Worm (Caenorhabditis elegans): ENCODE data around the gene egl-3.

egl-3 gene

DNA sequence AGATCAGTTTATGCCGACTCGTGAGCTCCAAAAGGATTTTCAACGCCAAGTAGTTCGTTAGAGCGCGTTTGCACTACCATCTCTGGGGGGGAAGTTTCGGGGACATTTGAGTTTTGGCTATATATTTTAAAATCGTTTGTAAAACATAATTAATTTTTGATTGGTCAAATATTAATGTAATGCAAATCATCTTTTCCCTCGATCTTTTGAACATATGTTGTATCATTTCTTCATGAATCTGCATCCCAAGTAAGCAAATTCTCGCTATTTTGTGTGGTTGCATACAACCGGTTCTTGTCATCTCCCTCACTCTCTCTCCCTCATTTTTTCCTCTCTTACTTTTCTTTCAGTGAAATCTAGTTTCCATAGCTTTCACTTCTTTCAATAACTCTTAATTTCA lies 4.6 kb upstream of the egl-3 start (continued):
- TF ChIP-seq snpc-4 (tag; optimal IDR thresholded peaks at IDR 0.05), result peak; percentile 54
- no peak for TF ChIP-seq C34B4.2 (tag; optimal IDR thresholded peaks at IDR 0.05)
- peak; percentile 52 for TF ChIP-seq C04F5.9 (tag; optimal IDR thresholded peaks at IDR 0.05)
- peak; percentile 50 to 76 for TF ChIP-seq lin-35 (GFP tag; optimal IDR thresholded peaks at IDR 0.05)
- no peak for TF ChIP-seq ztf-4 (tag; optimal IDR thresholded peaks at IDR 0.05)
- TF ChIP-seq nhr-12 (tag; optimal IDR thresholded peaks at IDR 0.05), result no peak
- TF ChIP-seq unc-130 (tag; optimal IDR thresholded peaks at IDR 0.05), result peak; percentile 39
- TF ChIP-seq lin-15B (tag; optimal IDR thresholded peaks at IDR 0.05), result peak; percentile 41
- TF ChIP-seq rnt-1 (tag; optimal IDR thresholded peaks at IDR 0.05), result peak; percentile 29
- peak; percentile 37 for TF ChIP-seq mep-1 (tag; optimal IDR thresholded peaks at IDR 0.05)
- TF ChIP-seq dpl-1 (GFP tag; optimal IDR thresholded peaks at IDR 0.05), result peak; percentile 32 to 56 (median 39)
- peak; percentile 84 for TF ChIP-seq nhr-71 (tag; optimal IDR thresholded peaks at IDR 0.05)
- peak; percentile 15 for TF ChIP-seq sup-37 (GFP tag; optimal IDR thresholded peaks at IDR 0.05)
- TF ChIP-seq ceh-63 (GFP tag; optimal IDR thresholded peaks at IDR 0.05), result peak; percentile 78
- TF ChIP-seq lin-13 (GFP tag; optimal IDR thresholded peaks at IDR 0.05), result peak; percentile 40
- TF ChIP-seq hpl-2 (GFP tag; optimal IDR thresholded peaks at IDR 0.05), result no peak
- TF ChIP-seq ceh-88 (GFP tag; IDR thresholded peaks at IDR 0.05), result peak; percentile 59
- no peak for TF ChIP-seq aly-2 (tag; optimal IDR thresholded peaks at IDR 0.05)
- peak; percentile 79 for TF ChIP-seq xbp-1 (tag; optimal IDR thresholded peaks at IDR 0.05)
- TF ChIP-seq nhr-237 (tag; optimal IDR thresholded peaks at IDR 0.05), result peak; percentile 23
- peak; percentile 85 for TF ChIP-seq lin-14 (GFP tag; optimal IDR thresholded peaks at IDR 0.05)
- peak; percentile 91 for TF ChIP-seq grh-1 (GFP tag; IDR thresholded peaks at IDR 0.05)
- TF ChIP-seq pag-3 (tag; optimal IDR thresholded peaks at IDR 0.05; ENCODE audit: borderline replicate concordance, insufficient read depth), result peak; percentile 41
- TF ChIP-seq nhr-19 (GFP tag; conservative IDR thresholded peaks at IDR 0.05), result peak; percentile 77
- peak; percentile 85 for TF ChIP-seq nhr-20 (tag; optimal IDR thresholded peaks at IDR 0.05)
- peak; percentile 83 for TF ChIP-seq lir-3 (tag; optimal IDR thresholded peaks at IDR 0.05; ENCODE audit: poor library complexity)
- TF ChIP-seq elt-2 (tag; optimal IDR thresholded peaks at IDR 0.05), result peak; percentile 24
- TF ChIP-seq fkh-4 (tag; optimal IDR thresholded peaks at IDR 0.05; ENCODE audit: borderline replicate concordance), result peak; percentile 34
- TF ChIP-seq dsc-1 (tag; optimal IDR thresholded peaks at IDR 0.05), result peak; percentile 73
- TF ChIP-seq nhr-76 (tag; optimal IDR thresholded peaks at IDR 0.05), result no peak
- peak; percentile 80 for TF ChIP-seq nhr-90 (tag; optimal IDR thresholded peaks at IDR 0.05; ENCODE audit: poor library complexity)
- TF ChIP-seq sptf-1 (tag; optimal IDR thresholded peaks at IDR 0.05), result no peak
- TF ChIP-seq jun-1 (tag; optimal IDR thresholded peaks at IDR 0.05), result peak; percentile 39
- peak; percentile 81 for TF ChIP-seq snu-23 (GFP tag; optimal IDR thresholded peaks at IDR 0.05)
- no peak for TF ChIP-seq mdl-1 (tag; optimal IDR thresholded peaks at IDR 0.05)
- TF ChIP-seq C16A3.4 (tag; optimal IDR thresholded peaks at IDR 0.05), result peak; percentile 44
- no peak for TF ChIP-seq tlp-1 (tag; optimal IDR thresholded peaks at IDR 0.05)
- TF ChIP-seq Y116A8C.19 (tag; optimal IDR thresholded peaks at IDR 0.05; ENCODE audit: borderline replicate concordance), result no peak
- TF ChIP-seq mab-9 (GFP tag; IDR thresholded peaks at IDR 0.05), result peak; percentile 34; the same call in 1 of the 2 replicates
- peak; percentile 41 for TF ChIP-seq sox-4 (tag; optimal IDR thresholded peaks at IDR 0.05)

DNA sequence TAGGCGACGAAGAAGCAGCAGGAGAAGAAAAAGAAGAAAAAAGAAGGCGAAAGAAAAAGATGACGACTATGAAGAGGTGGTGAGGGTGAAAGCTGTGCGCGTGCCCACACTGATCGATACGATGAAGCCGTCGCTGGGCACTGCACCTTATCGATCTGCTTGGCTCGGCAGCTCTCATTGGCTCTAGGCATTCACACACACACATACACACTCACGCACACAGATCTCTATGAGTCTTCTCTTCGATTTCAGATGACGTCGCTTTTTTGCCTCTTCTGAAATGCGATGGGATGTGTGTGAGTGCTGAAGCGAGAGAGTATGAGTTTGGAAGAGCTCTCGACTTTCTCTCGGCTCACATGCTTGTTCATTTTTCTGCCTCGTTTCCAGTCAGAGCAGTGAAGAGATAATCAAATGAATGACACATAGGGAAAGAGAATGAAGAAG lies 1.1 kb upstream of the egl-3 start:
- TF ChIP-seq mab-9 (GFP tag; IDR thresholded peaks at IDR 0.05), result peak; percentile 9; the same call in 1 of the 2 replicates
- TF ChIP-seq nhr-85 (tag), result no peak
- no peak for TF ChIP-seq aha-1 (tag; optimal IDR thresholded peaks at IDR 0.05)
- TF ChIP-seq swsn-7 (tag; optimal IDR thresholded peaks at IDR 0.05), result peak; percentile 85
- peak; percentile 71 for TF ChIP-seq snu-23 (GFP tag; optimal IDR thresholded peaks at IDR 0.05)
- peak; percentile 97 for TF ChIP-seq fkh-10 (GFP tag; optimal IDR thresholded peaks at IDR 0.05)
- TF ChIP-seq egl-27 (tag; optimal IDR thresholded peaks at IDR 0.05), result peak in 1 of 2 experiments; percentile 27
- peak; percentile 74 for TF ChIP-seq fos-1 (tag; optimal IDR thresholded peaks at IDR 0.05)
- TF ChIP-seq ceh-88 (GFP tag; IDR thresholded peaks at IDR 0.05), result peak; percentile 46; the same call in 1 of the 2 replicates
- TF ChIP-seq nhr-47 (tag; optimal IDR thresholded peaks at IDR 0.05), result peak; percentile 87
- TF ChIP-seq elt-3 (tag; optimal IDR thresholded peaks at IDR 0.05), result no peak
- TF ChIP-seq mdl-1 (tag; optimal IDR thresholded peaks at IDR 0.05), result peak in 1 of 2 experiments; percentile 51
- peak in 1 of 2 experiments; percentile 62 for TF ChIP-seq lin-35 (GFP tag; optimal IDR thresholded peaks at IDR 0.05)
- no peak for TF ChIP-seq C16A3.4 (tag; optimal IDR thresholded peaks at IDR 0.05)
- no peak for TF ChIP-seq fkh-4 (tag; optimal IDR thresholded peaks at IDR 0.05; ENCODE audit: borderline replicate concordance)
- TF ChIP-seq unc-62 (GFP tag; optimal IDR thresholded peaks at IDR 0.05), result no peak
- TF ChIP-seq lin-13 (GFP tag; optimal IDR thresholded peaks at IDR 0.05), result peak; percentile 71
- peak; percentile 76 for TF ChIP-seq ztf-4 (tag; optimal IDR thresholded peaks at IDR 0.05)
- no peak for TF ChIP-seq skn-1 (tag; optimal IDR thresholded peaks at IDR 0.05)
- no peak for TF ChIP-seq nhr-12 (tag; optimal IDR thresholded peaks at IDR 0.05)
- TF ChIP-seq hlh-17 (GFP tag; optimal IDR thresholded peaks at IDR 0.05; ENCODE audit: borderline replicate concordance), result no peak
- TF ChIP-seq tlp-1 (tag; optimal IDR thresholded peaks at IDR 0.05), result no peak

Measured in whole organism, L1 larva.